Fruit fly (Drosophila melanogaster) Kc167 (cell line): Measurements from ENCODE around the gene CG5080.

Experiments
- Myc ChIP-seq: fragments of >200 bp; optimal IDR thresholded peaks from 2 replicates; lab custom pipeline; 2017; ENCODE audit warnings: missing external identifiers
- h ChIP-seq: fragments of >200 bp; optimal IDR thresholded peaks from 3 replicates; lab custom pipeline; 2018; ENCODE audit warnings: missing external identifiers
- insv ChIP-seq: fragments of >200 bp; optimal IDR thresholded peaks from 3 replicates; lab custom pipeline; 2018; ENCODE audit warnings: missing external identifiers
- psq ChIP-seq: fragments of >200 bp; optimal IDR thresholded peaks from 2 replicates; lab custom pipeline; 2017; ENCODE audit warnings: missing external identifiers

- TF ChIP-seq psq (lab: Kevin White, UChicago) (no peak), h (lab: Kevin White, UChicago) (no peak), insv (lab: Kevin White, UChicago) (no peak), Myc (no peak)
Measured at dm6 chr2L:1128344-1128931, 35.2 kb downstream of the CG5080 start.
